Worm (Caenorhabditis elegans) whole organism, L3 larva: ENCODE measurements around the gene Y49F6B.12.

Source experiments
- ceh-82 ChIP-seq: fragments of 150-350 bp; optimal IDR thresholded peaks from 2 replicates; lab custom pipeline; 2014; ENCODE audit warnings: missing biosample characterization, missing genetic modification characterization
- ceh-9 ChIP-seq: sonication (generic microtip); optimal IDR thresholded peaks from 2 replicates; lab custom pipeline; 2018; ENCODE audit warnings: missing biosample characterization, missing genetic modification characterization
- elt-3 ChIP-seq, 3 experiments: fragments of 150-350 bp in 1 of 3; sonication (generic microtip) in 2 of 3; optimal IDR thresholded peaks; 2 replicates in 2 of 3; 4 replicates in 1 of 3; lab custom pipeline; 2014 to 2017; ENCODE audit warnings: missing biosample characterization in 3 of 3, missing genetic modification characterization in 3 of 3
- fkh-10 ChIP-seq: sonication (generic microtip); optimal IDR thresholded peaks from 2 replicates; lab custom pipeline; 2017; ENCODE audit warnings: missing biosample characterization, missing genetic modification reagents, missing genetic modification characterization
- nhr-76 ChIP-seq: fragments of 150-350 bp; sonication (generic microtip); optimal IDR thresholded peaks from 5 replicates; lab custom pipeline; 2014; ENCODE audit warnings: missing biosample characterization, missing genetic modification characterization
- ztf-11 ChIP-seq: fragments of 150-350 bp; optimal IDR thresholded peaks from 2 replicates; lab custom pipeline; 2014; ENCODE audit warnings: missing biosample characterization, missing genetic modification characterization

DNA sequence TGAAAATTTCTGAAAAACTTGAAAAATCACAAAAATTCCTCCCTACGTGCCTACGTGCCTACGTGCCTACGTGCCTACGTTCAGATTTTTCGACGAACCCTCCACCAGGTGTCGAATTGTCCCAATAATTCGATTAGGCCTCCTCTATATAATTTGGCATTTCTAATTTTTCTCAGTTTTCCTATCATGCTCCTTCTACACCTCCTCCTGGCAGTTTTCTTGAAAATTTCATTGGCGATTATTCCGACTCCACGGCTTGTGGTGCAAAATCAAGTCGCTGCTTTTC is 31.6 kb downstream of the Y49F6B.12 start, which contains the start of gene C16C8.17:
- TF ChIP-seq ceh-9 (tag; lab: Kevin White, UChicago) (no peak), elt-3 (tag; optimal IDR thresholded peaks at IDR 0.05; lab: Kevin White, UChicago) (no peak), fkh-10 (GFP tag; lab: Kevin White, UChicago) (no peak), ceh-82 (tag; lab: Kevin White, UChicago) (no peak), nhr-76 (tag; lab: Kevin White, UChicago) (no peak), ztf-11 (tag; lab: Kevin White, UChicago) (no peak)
